Fruit fly (Drosophila melanogaster): ENCODE results near the gene CG34428.

- TF ChIP-seq usp (GFP tag; optimal IDR thresholded peaks at IDR 0.05) (no peak), Dll (optimal IDR thresholded peaks at IDR 0.05) (no peak), CG8478 (optimal IDR thresholded peaks at IDR 0.05) (no peak)
Measured at dm6 chr3L:13089869-13090268, 28.3 kb downstream of the CG34428 start, which contains the start of gene CG11251.
